Worm (Caenorhabditis elegans) whole organism, L2 larva: ENCODE data around the gene tnt-2.

Experiments used
- dmd-4 ChIP-seq: sonication (generic microtip); optimal IDR thresholded peaks from 2 replicates; lab custom pipeline; 2017; ENCODE audit warnings: missing biosample characterization, missing genetic modification characterization
- elt-1 ChIP-seq: fragments of 150-350 bp; optimal IDR thresholded peaks from 2 replicates; lab custom pipeline; 2014; ENCODE audit warnings: missing biosample characterization, missing genetic modification characterization
- nhr-11 ChIP-seq: fragments of 150-350 bp; optimal IDR thresholded peaks from 2 replicates; lab custom pipeline; 2014; ENCODE audit warnings: missing biosample characterization, missing genetic modification characterization
- nhr-12 ChIP-seq: fragments of 150-350 bp; optimal IDR thresholded peaks from 2 replicates; lab custom pipeline; 2014; ENCODE audit warnings: missing biosample characterization, missing genetic modification characterization
- nhr-6 ChIP-seq: fragments of 150-350 bp; optimal IDR thresholded peaks from 2 replicates; lab custom pipeline; 2014; ENCODE audit warnings: missing biosample characterization, missing genetic modification characterization
- snpc-4 ChIP-seq: fragments of 150-350 bp; optimal IDR thresholded peaks from 2 replicates; lab custom pipeline; 2014; ENCODE audit warnings: missing biosample characterization, missing genetic modification characterization
- ztf-11 ChIP-seq: sonication (generic microtip); optimal IDR thresholded peaks from 2 replicates; lab custom pipeline; 2017; ENCODE audit warnings: missing biosample characterization, missing genetic modification characterization

ce11 chrX:8709424-8709823 is 13.9 kb downstream of the tnt-2 start, which contains the start of gene kreg-1:
- TF ChIP-seq ztf-11 (tag; lab: Kevin White, UChicago) (no peak), elt-1 (no peak), nhr-12 (tag; lab: Kevin White, UChicago) (no peak), nhr-6 (tag; lab: Kevin White, UChicago) (no peak), nhr-11 (no peak), snpc-4 (tag; lab: Kevin White, UChicago) (no peak), dmd-4 (tag; lab: Kevin White, UChicago) (no peak)
